Fruit fly (Drosophila melanogaster) whole organism, larva: ENCODE results near the gene Cpr78Cb.

ENCODE experiments used
- noc ChIP-seq: fragments of 200-800 bp; sonication (Bioruptor generic); optimal IDR thresholded peaks from 3 replicates; lab custom pipeline; 2019; ENCODE audit warnings: missing biosample characterization, mild to moderate bottlenecking, missing genetic modification characterization, moderate library complexity

The Cpr78Cb gene

DNA sequence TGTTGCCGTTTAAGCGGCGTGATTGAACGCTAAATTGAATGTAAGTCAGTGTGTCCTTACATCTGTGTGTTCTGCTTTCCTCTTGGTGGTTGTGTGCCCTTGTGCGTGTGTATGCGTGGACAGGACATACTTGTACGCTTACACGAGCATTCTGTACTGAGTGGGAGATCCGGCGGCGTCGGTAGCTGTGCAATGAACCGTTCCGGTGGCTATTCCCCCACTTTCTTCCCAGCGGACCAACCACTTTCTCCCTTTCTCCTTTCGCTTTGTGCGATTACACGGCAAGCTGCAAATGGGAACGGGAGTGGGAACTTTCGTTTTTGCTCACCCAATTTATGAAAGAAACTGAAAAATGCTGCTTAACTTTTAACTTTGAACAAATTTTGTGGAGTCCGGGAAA is 30.4 kb downstream of the Cpr78Cb start:
- no peak for TF ChIP-seq noc (tag; lab: Kevin White, UChicago)

DNA sequence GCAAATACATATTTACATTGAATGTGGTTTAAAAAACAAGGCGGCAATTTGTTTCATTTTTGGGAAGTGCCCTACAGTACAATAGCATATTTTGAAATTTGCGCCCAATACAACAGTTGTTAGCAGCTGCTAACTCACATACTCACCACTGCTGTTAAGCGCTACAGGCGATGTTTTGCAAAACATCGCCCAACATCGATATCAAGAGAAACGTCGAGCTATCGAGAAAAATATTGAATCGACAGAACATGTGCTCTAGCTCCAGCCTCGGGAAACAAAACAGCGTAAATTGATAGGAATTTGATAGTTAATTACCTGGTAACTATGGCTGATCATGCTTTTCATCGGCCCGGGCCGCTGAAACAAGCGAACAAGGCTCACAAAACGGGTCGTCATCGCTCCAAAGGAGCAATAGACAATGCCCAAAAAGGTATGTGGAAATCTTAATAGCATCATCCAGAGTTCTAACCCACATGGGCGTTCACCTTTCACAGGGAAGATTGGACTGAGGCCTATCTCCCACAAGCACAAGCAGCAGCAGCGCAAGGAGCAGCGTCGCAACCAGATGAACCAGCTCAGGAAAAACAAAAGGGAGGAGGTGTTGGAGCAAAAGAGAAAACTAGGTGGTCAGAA is 40.8 kb downstream of the Cpr78Cb start, which contains the start of gene Tsr1:
Gene Tsr1 (plus strand): TSS at position 217 of the 633 bp plus-strand sequence.
- TF ChIP-seq noc (tag; lab: Kevin White, UChicago): no peak

DNA sequence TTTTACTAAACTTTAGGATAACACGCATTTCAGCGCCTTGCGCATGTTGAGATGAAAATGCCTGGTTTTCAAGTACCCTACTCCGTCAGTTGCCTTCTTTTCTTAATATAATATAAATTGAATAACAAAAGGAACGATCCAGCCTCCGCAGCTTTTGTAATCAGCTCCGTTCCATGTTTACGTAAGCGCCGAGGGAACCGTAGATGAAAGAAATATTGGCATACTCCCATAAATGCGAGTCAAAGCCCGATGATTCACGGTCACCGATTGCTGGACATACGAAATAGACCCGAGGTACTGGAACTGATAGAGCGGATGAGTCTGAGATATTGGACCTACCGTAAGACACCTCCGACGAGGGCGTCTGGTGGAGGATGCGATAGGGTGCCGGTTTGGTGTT is 48.3 kb downstream of the Cpr78Cb start:
- no peak for TF ChIP-seq noc (tag; lab: Kevin White, UChicago)

DNA sequence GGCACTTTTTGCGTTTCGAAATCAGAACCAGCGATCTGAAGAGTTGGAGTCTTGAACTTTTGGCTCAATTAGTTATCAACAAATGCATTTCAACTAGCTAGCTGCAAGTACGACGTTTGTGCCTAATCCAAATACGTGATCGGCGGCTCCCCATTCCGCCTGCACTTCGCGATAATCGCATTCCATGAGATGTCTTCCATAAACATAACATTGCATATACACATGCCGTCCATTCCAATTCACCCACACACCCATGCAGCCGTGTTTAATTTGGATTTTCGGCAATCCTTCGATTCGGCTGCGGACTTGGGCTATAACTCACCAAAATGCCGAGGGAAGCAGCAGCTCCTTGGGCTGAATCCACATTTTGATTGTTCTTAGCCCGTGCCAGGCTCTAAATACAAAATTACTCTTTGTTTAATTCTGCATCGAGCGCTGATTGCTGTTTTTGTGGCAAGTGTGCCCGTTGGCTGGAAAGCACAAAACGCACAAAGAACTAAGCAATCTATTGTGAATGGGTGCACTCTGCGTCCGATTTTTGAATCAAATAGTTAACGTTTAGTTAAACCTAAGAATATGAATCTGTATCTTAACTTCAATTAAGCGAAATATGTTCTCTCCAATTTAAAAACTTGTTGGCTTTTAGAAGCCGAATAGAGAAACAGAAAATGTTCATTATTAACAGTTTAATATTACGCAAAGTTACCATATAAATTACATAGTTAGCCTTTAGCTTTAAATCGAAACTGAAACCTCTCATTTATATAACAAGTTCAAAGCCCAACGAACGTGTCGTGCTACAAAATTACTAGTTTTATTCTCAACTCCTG is 49.2 kb downstream of the Cpr78Cb start, which contains the start of the genes Tbc1d8-9 and CG32436:
Gene Tbc1d8-9 (minus strand): TSS at position 463 of the 830 bp plus-strand sequence.
Gene CG32436 (plus strand): TSS at position 780 of the 830 bp plus-strand sequence.
- no peak for TF ChIP-seq noc (tag; lab: Kevin White, UChicago)
